Fruit fly (Drosophila melanogaster) whole organism, embryonic: ENCODE measurements around the gene GCS2beta.

Source experiments
- Atf3 ChIP-seq: fragments of 200-800 bp; sonication (Bioruptor generic); optimal IDR thresholded peaks from 3 replicates; lab custom pipeline; 2016; ENCODE audit warnings: missing biosample characterization, missing genetic modification characterization
- B-H1 ChIP-seq: fragments of 200-800 bp; sonication (Bioruptor generic); IDR thresholded peaks from 3 replicates; pipeline ENCODE4 v1.3.6; 2022; ENCODE audit warnings: missing biosample characterization, missing genetic modification characterization
- Bteb2 ChIP-seq: fragments of 200-800 bp; sonication (Bioruptor generic); optimal IDR thresholded peaks from 2 replicates; lab custom pipeline; 2016; ENCODE audit warnings: missing biosample characterization, missing genetic modification characterization
- CG10366 ChIP-seq: fragments of 200-800 bp; sonication (Bioruptor generic); IDR thresholded peaks from 2 replicates; pipeline ENCODE4 v1.3.6; 2022; ENCODE audit warnings: missing biosample characterization, missing genetic modification characterization
- CG10959 ChIP-seq: fragments of 200-800 bp; sonication (Bioruptor generic); IDR thresholded peaks from 2 replicates; pipeline ENCODE4 v1.3.6; 2022; ENCODE audit warnings: missing biosample characterization, missing genetic modification characterization
- CG11085 ChIP-seq: fragments of 200-800 bp; sonication (Bioruptor generic); IDR thresholded peaks from 2 replicates; pipeline ENCODE4 v1.3.6; 2022; ENCODE audit warnings: missing biosample characterization, missing genetic modification characterization
- CG12744 ChIP-seq: fragments of 200-800 bp; sonication (Bioruptor generic); optimal IDR thresholded peaks from 2 replicates; lab custom pipeline; 2016; ENCODE audit warnings: missing biosample characterization, missing genetic modification characterization
- CG14710 ChIP-seq: fragments of 200-800 bp; sonication (Bioruptor generic); optimal IDR thresholded peaks from 3 replicates; lab custom pipeline; 2019; ENCODE audit warnings: missing biosample characterization, mild to moderate bottlenecking, missing genetic modification characterization, moderate library complexity
- CG17612 ChIP-seq: fragments of 200-800 bp; sonication (Bioruptor generic); IDR thresholded peaks from 2 replicates; pipeline ENCODE4 v1.3.6; 2022; ENCODE audit warnings: missing biosample characterization, missing genetic modification characterization
- CG1832 ChIP-seq: fragments of 200-800 bp; sonication (Bioruptor generic); optimal IDR thresholded peaks from 2 replicates; lab custom pipeline; 2017; ENCODE audit warnings: missing biosample characterization, mild to moderate bottlenecking, missing genetic modification characterization, inconsistent platforms
- CG2116 ChIP-seq: fragments of 200-800 bp; sonication (Bioruptor generic); optimal IDR thresholded peaks from 3 replicates; lab custom pipeline; 2018; ENCODE audit warnings: missing biosample characterization, mild to moderate bottlenecking, missing genetic modification characterization
- CG3065 ChIP-seq: fragments of 200-800 bp; sonication (Bioruptor generic); optimal IDR thresholded peaks from 2 replicates; lab custom pipeline; 2016; ENCODE audit warnings: missing biosample characterization, missing genetic modification characterization
- CG31365 ChIP-seq: fragments of 200-800 bp; sonication (Bioruptor generic); optimal IDR thresholded peaks from 2 replicates; lab custom pipeline; 2018; ENCODE audit warnings: missing biosample characterization, mild to moderate bottlenecking, missing genetic modification characterization
- CG4617 ChIP-seq: fragments of 200-800 bp; sonication (Bioruptor generic); optimal IDR thresholded peaks from 3 replicates; lab custom pipeline; 2016; ENCODE audit warnings: missing biosample characterization, missing genetic modification characterization, borderline replicate concordance
- CG6683 ChIP-seq: fragments of 200-800 bp; sonication (Bioruptor generic); optimal IDR thresholded peaks from 2 replicates; lab custom pipeline; 2017; ENCODE audit warnings: missing biosample characterization, mild to moderate bottlenecking, missing genetic modification characterization, missing genetic modification reagents
- CG9609 ChIP-seq: fragments of 200-800 bp; sonication (Bioruptor generic); optimal IDR thresholded peaks from 3 replicates; lab custom pipeline; 2016; ENCODE audit warnings: missing biosample characterization, missing genetic modification characterization
- CG9817 ChIP-seq: fragments of 200-800 bp; sonication (Bioruptor generic); optimal IDR thresholded peaks from 2 replicates; lab custom pipeline; 2018; ENCODE audit warnings: missing biosample characterization, mild to moderate bottlenecking, missing genetic modification characterization, moderate library complexity
- CoRest ChIP-seq: fragments of 200-800 bp; sonication (Bioruptor generic); optimal IDR thresholded peaks from 3 replicates; lab custom pipeline; 2018; ENCODE audit warnings: missing biosample characterization, mild to moderate bottlenecking, missing genetic modification characterization, moderate library complexity
- HHEX ChIP-seq: fragments of 200-800 bp; sonication (Bioruptor generic); optimal IDR thresholded peaks from 3 replicates; lab custom pipeline; 2017; ENCODE audit warnings: missing biosample characterization, mild to moderate bottlenecking, missing genetic modification characterization, missing genetic modification reagents
- HLH4C ChIP-seq: fragments of 200-800 bp; sonication (Bioruptor generic); IDR thresholded peaks from 3 replicates; pipeline ENCODE4 v1.3.6; 2022; ENCODE audit warnings: missing biosample characterization, missing genetic modification characterization; ENCODE audit not compliant: partially characterized antibody
- Hmx ChIP-seq: fragments of 200-800 bp; sonication (Bioruptor generic); optimal IDR thresholded peaks from 2 replicates; lab custom pipeline; 2016; ENCODE audit warnings: missing biosample characterization, missing genetic modification characterization
- Hr39 ChIP-seq: fragments of >200 bp; optimal IDR thresholded peaks from 2 replicates; lab custom pipeline; 2017
- MTF-1 ChIP-seq: fragments of 200-800 bp; sonication (Bioruptor generic); optimal IDR thresholded peaks from 2 replicates; lab custom pipeline; 2018; ENCODE audit warnings: missing biosample characterization, mild to moderate bottlenecking, missing genetic modification characterization, borderline replicate concordance
- Max ChIP-seq: fragments of 200-800 bp; sonication (Bioruptor generic); optimal IDR thresholded peaks from 2 replicates; lab custom pipeline; 2016; ENCODE audit warnings: missing biosample characterization, mild to moderate bottlenecking, missing genetic modification characterization
- NC2α ChIP-seq: fragments of 200-800 bp; sonication (Bioruptor generic); optimal IDR thresholded peaks from 2 replicates; lab custom pipeline; 2016; ENCODE audit warnings: missing biosample characterization, missing genetic modification characterization
- Nf-YA ChIP-seq: fragments of 200-800 bp; sonication (Bioruptor generic); IDR thresholded peaks from 2 replicates; pipeline ENCODE4 v1.3.6; 2022; ENCODE audit warnings: missing biosample characterization, missing genetic modification characterization
- NfI ChIP-seq: fragments of 200-800 bp; sonication (Bioruptor generic); optimal IDR thresholded peaks from 3 replicates; lab custom pipeline; 2018; ENCODE audit warnings: missing biosample characterization, mild to moderate bottlenecking, missing genetic modification characterization, moderate library complexity
- Stat92E ChIP-seq, 3 experiments: fragments of >200 bp in 2 of 3; fragments of 200-800 bp in 1 of 3; sonication (Bioruptor generic) in 1 of 3; optimal IDR thresholded peaks; 2 replicates each; lab custom pipeline; 2017 to 2019; ENCODE audit warnings: missing biosample characterization in 3 of 3, missing genetic modification characterization in 3 of 3, mild to moderate bottlenecking in 1 of 3, moderate library complexity in 1 of 3
- Taf1 ChIP-seq: fragments of 200-800 bp; sonication (Bioruptor generic); IDR thresholded peaks from 2 replicates; pipeline ENCODE4 v1.3.6; 2022; ENCODE audit warnings: missing biosample characterization, missing genetic modification characterization
- Trl ChIP-seq, 3 experiments: fragments of >200 bp in 2 of 3; fragments of 200-800 bp in 1 of 3; sonication (Bioruptor generic) in 1 of 3; optimal IDR thresholded peaks; 2 replicates in 1 of 3; 3 replicates in 2 of 3; lab custom pipeline; 2016 to 2017; ENCODE audit warnings: missing biosample characterization in 1 of 3, missing genetic modification characterization in 1 of 3
- aop ChIP-seq: fragments of 200-800 bp; sonication (Bioruptor generic); IDR thresholded peaks from 2 replicates; pipeline ENCODE4 v1.3.6; 2022; ENCODE audit warnings: missing biosample characterization, missing genetic modification characterization
- ewg ChIP-seq: fragments of 200-800 bp; sonication (Bioruptor generic); optimal IDR thresholded peaks from 3 replicates; lab custom pipeline; 2017; ENCODE audit warnings: mild to moderate bottlenecking, missing biosample characterization, missing genetic modification reagents, missing genetic modification characterization
- gro ChIP-seq: fragments of 200-800 bp; sonication (Bioruptor generic); optimal IDR thresholded peaks from 2 replicates; lab custom pipeline; 2016; ENCODE audit warnings: missing biosample characterization, missing genetic modification characterization
- hb ChIP-seq: fragments of 200-800 bp; sonication (Bioruptor generic); IDR thresholded peaks from 3 replicates; pipeline ENCODE4 v1.3.6; 2022; ENCODE audit warnings: missing biosample characterization, missing genetic modification characterization; ENCODE audit not compliant: partially characterized antibody
- her ChIP-seq: fragments of 200-800 bp; sonication (Bioruptor generic); optimal IDR thresholded peaks from 2 replicates; lab custom pipeline; 2016; ENCODE audit warnings: missing biosample characterization, missing genetic modification characterization
- jing ChIP-seq: fragments of 200-800 bp; sonication (Bioruptor generic); optimal IDR thresholded peaks from 2 replicates; lab custom pipeline; 2018; ENCODE audit warnings: missing biosample characterization, mild to moderate bottlenecking, missing genetic modification characterization
- klu ChIP-seq: fragments of 200-800 bp; sonication (Bioruptor generic); IDR thresholded peaks from 2 replicates; pipeline ENCODE4 v1.3.6; 2022; ENCODE audit warnings: missing biosample characterization, missing genetic modification characterization
- lov ChIP-seq, 2 experiments: fragments of 200-800 bp in 1 of 2; fragments of >200 bp in 1 of 2; sonication (Bioruptor generic) in 1 of 2; IDR thresholded peaks in 1 of 2; optimal IDR thresholded peaks in 1 of 2; 2 replicates in 1 of 2; 3 replicates in 1 of 2; pipeline versions ENCODE4 v1.3.6 to Lab custom; 2017 to 2022; ENCODE audit warnings: missing biosample characterization in 1 of 2, missing genetic modification characterization in 1 of 2
- pan ChIP-seq, 4 experiments: fragments of >200 bp in 3 of 4; fragments of 200-800 bp in 1 of 4; sonication (Bioruptor generic) in 1 of 4; optimal IDR thresholded peaks in 3 of 4; IDR thresholded peaks in 1 of 4; 2 replicates each; pipeline versions ENCODE4 v1.3.6 to Lab custom; 2017 to 2022; ENCODE audit warnings: missing biosample characterization in 2 of 4, missing genetic modification characterization in 2 of 4, mixed read lengths in 1 of 4
- row ChIP-seq: fragments of 200-800 bp; sonication (Bioruptor generic); IDR thresholded peaks from 3 replicates; pipeline ENCODE4 v1.3.6; 2022; ENCODE audit warnings: missing biosample characterization, missing genetic modification characterization
- sc ChIP-seq, 3 experiments: fragments of >200 bp in 2 of 3; fragments of 200-800 bp in 1 of 3; sonication (Bioruptor generic) in 1 of 3; optimal IDR thresholded peaks; 2 replicates in 2 of 3; 3 replicates in 1 of 3; lab custom pipeline; 2017; ENCODE audit warnings: mild to moderate bottlenecking in 1 of 3, missing biosample characterization in 1 of 3, missing genetic modification characterization in 1 of 3, missing genetic modification reagents in 1 of 3
- sd ChIP-seq: fragments of 200-800 bp; sonication (Bioruptor generic); optimal IDR thresholded peaks from 3 replicates; lab custom pipeline; 2018; ENCODE audit warnings: missing biosample characterization, mild to moderate bottlenecking, missing genetic modification characterization, moderate library complexity
- sens-2 ChIP-seq: fragments of 200-800 bp; sonication (Bioruptor generic); IDR thresholded peaks from 2 replicates; pipeline ENCODE4 v1.3.6; 2022; ENCODE audit warnings: missing biosample characterization, missing genetic modification characterization
- so ChIP-seq: fragments of 200-800 bp; sonication (Bioruptor generic); IDR thresholded peaks from 3 replicates; pipeline ENCODE4 v1.3.6; 2022; ENCODE audit warnings: missing biosample characterization, missing genetic modification characterization
- ssp ChIP-seq: fragments of 200-800 bp; sonication (Bioruptor generic); IDR thresholded peaks from 2 replicates; pipeline ENCODE4 v1.3.6; 2022; ENCODE audit warnings: missing biosample characterization, missing genetic modification characterization
- stwl ChIP-seq: fragments of 200-800 bp; sonication (Bioruptor generic); optimal IDR thresholded peaks from 3 replicates; lab custom pipeline; 2018; ENCODE audit warnings: missing biosample characterization, mild to moderate bottlenecking, missing genetic modification characterization, moderate library complexity
- twi ChIP-seq: fragments of 200-800 bp; optimal IDR thresholded peaks from 2 replicates; lab custom pipeline; 2019; ENCODE audit warnings: missing biosample characterization, mild to moderate bottlenecking, missing genetic modification characterization, moderate library complexity
- z ChIP-seq: fragments of 200-800 bp; sonication (Bioruptor generic); IDR thresholded peaks from 3 replicates; pipeline ENCODE4 v1.3.6; 2022; ENCODE audit warnings: missing biosample characterization, missing genetic modification characterization
- zen2 ChIP-seq: fragments of 200-800 bp; sonication (Bioruptor generic); IDR thresholded peaks from 3 replicates; pipeline ENCODE4 v1.3.6; 2022; ENCODE audit warnings: missing biosample characterization, missing genetic modification characterization; ENCODE audit not compliant: partially characterized antibody

The GCS2beta gene

dm6 chr2L:17470630-17471029 lies 13.5 kb downstream of the GCS2beta start (continued):
- peak; percentile 78 for TF ChIP-seq CG12744 (GFP tag; lab: Kevin White, UChicago)
- TF ChIP-seq MTF-1: peak; percentile 28
- no peak for TF ChIP-seq z (GFP tag; lab: Robert Waterston, UW)
- TF ChIP-seq NfI (GFP tag; lab: Kevin White, UChicago): peak; percentile 60
- TF ChIP-seq Max: no peak
- TF ChIP-seq CG11085: peak; percentile 26; the same call in 1 of the 2 replicates
- TF ChIP-seq CG2116 (GFP tag; lab: Kevin White, UChicago): peak; percentile 13
- TF ChIP-seq stwl (tag; lab: Kevin White, UChicago): no peak
- no peak for TF ChIP-seq CG10959 (GFP tag; lab: Robert Waterston, UW)
- TF ChIP-seq Nf-YA: no peak
- TF ChIP-seq CG9817 (tag; lab: Kevin White, UChicago): peak; percentile 73
- TF ChIP-seq Atf3 (GFP tag; lab: Kevin White, UChicago): no peak
- TF ChIP-seq CG3065: no peak
- TF ChIP-seq row (GFP tag; lab: Robert Waterston, UW): no peak
- no peak for TF ChIP-seq Hmx (GFP tag; lab: Kevin White, UChicago)
- TF ChIP-seq lov (optimal IDR thresholded peaks at IDR 0.05; lab: Kevin White, UChicago): no peak
- no peak for TF ChIP-seq lov (GFP tag; IDR thresholded peaks at IDR 0.05; lab: Robert Waterston, UW)
- no peak for TF ChIP-seq NC2α
- peak; percentile 19; the same call in 1 of the 3 replicates for TF ChIP-seq B-H1 (GFP tag; lab: Robert Waterston, UW)
- no peak for TF ChIP-seq pan (optimal IDR thresholded peaks at IDR 0.05; lab: Kevin White, UChicago)
- TF ChIP-seq pan (GFP tag; optimal IDR thresholded peaks at IDR 0.05 in 1 of 2, IDR thresholded peaks at IDR 0.05 in 1 of 2): no peak
- no peak for TF ChIP-seq sens-2 (GFP tag; lab: Robert Waterston, UW)
- TF ChIP-seq CG17612 (GFP tag; lab: Robert Waterston, UW): peak; percentile 44; the same call in 1 of the 2 replicates
- TF ChIP-seq klu: no peak
- no peak for TF ChIP-seq CG1832 (GFP tag; lab: Kevin White, UChicago)
- no peak for TF ChIP-seq Hr39 (lab: Kevin White, UChicago)
- TF ChIP-seq sd (tag; lab: Kevin White, UChicago): peak; percentile 59
- peak; percentile 49 for TF ChIP-seq her
- no peak for TF ChIP-seq CG4617 (GFP tag; lab: Kevin White, UChicago)
- peak; percentile 76 for TF ChIP-seq HHEX (GFP tag; lab: Kevin White, UChicago)
- TF ChIP-seq aop (GFP tag; lab: Robert Waterston, UW): no peak
- TF ChIP-seq HLH4C (GFP tag; lab: Robert Waterston, UW): no peak
- TF ChIP-seq so: no peak; the same call in 2 of the 3 replicates
- TF ChIP-seq CG6683: peak; percentile 73
- TF ChIP-seq Bteb2 (GFP tag; lab: Kevin White, UChicago): peak; percentile 75
- no peak for TF ChIP-seq CG10366 (GFP tag; lab: Robert Waterston, UW)
- TF ChIP-seq gro: peak; percentile 93
- peak; percentile 37 for TF ChIP-seq CG31365 (tag; lab: Kevin White, UChicago)
- peak; percentile 50 for TF ChIP-seq CoRest (tag; lab: Kevin White, UChicago)
- TF ChIP-seq Taf1: no peak
- no peak for TF ChIP-seq ewg (GFP tag; lab: Kevin White, UChicago)
- no peak for TF ChIP-seq CG9609 (GFP tag; lab: Kevin White, UChicago)
- no peak for TF ChIP-seq zen2
- TF ChIP-seq hb (GFP tag; lab: Robert Waterston, UW): no peak
- no peak for TF ChIP-seq CG14710 (tag; lab: Kevin White, UChicago)
- no peak for TF ChIP-seq jing (GFP tag; lab: Kevin White, UChicago)
- no peak for TF ChIP-seq ssp (GFP tag; lab: Robert Waterston, UW)
- no peak for TF ChIP-seq Trl (optimal IDR thresholded peaks at IDR 0.05; lab: Kevin White, UChicago)
- TF ChIP-seq Trl (GFP tag; optimal IDR thresholded peaks at IDR 0.05; lab: Kevin White, UChicago): peak; percentile 74
- no peak for TF ChIP-seq Stat92E (GFP tag; optimal IDR thresholded peaks at IDR 0.05; lab: Kevin White, UChicago)
- no peak for TF ChIP-seq twi (tag; lab: Kevin White, UChicago)
- no peak for TF ChIP-seq sc (optimal IDR thresholded peaks at IDR 0.05; lab: Kevin White, UChicago)
- no peak for TF ChIP-seq sc (GFP tag; optimal IDR thresholded peaks at IDR 0.05; lab: Kevin White, UChicago)
